Fruit fly (Drosophila melanogaster) whole organism, embryonic: ENCODE measurements around the gene Prdm13.

Experiments
- Ada2b ChIP-seq: fragments of 200-800 bp; sonication (Bioruptor generic); IDR thresholded peaks from 2 replicates; pipeline ENCODE4 v1.3.6; 2022; ENCODE audit warnings: missing biosample characterization, missing genetic modification characterization
- C15 ChIP-seq: fragments of 200-800 bp; sonication (Bioruptor generic); IDR thresholded peaks from 3 replicates; pipeline ENCODE4 v1.3.6; 2022; ENCODE audit warnings: missing biosample characterization, missing genetic modification characterization
- CG10565 ChIP-seq: fragments of 200-800 bp; sonication (Bioruptor generic); optimal IDR thresholded peaks from 3 replicates; lab custom pipeline; 2016; ENCODE audit warnings: missing biosample characterization, mild to moderate bottlenecking, missing genetic modification characterization
- CG10979 ChIP-seq: fragments of 200-800 bp; sonication (Bioruptor generic); optimal IDR thresholded peaks from 2 replicates; lab custom pipeline; 2018; ENCODE audit warnings: missing biosample characterization, mild to moderate bottlenecking, missing genetic modification characterization, moderate library complexity
- CG11093 ChIP-seq: fragments of 200-800 bp; sonication (Bioruptor generic); IDR thresholded peaks from 3 replicates; pipeline ENCODE4 v1.3.6; 2022; ENCODE audit warnings: missing biosample characterization, missing genetic modification characterization
- CG11247 ChIP-seq: fragments of 200-800 bp; sonication (Bioruptor generic); IDR thresholded peaks from 2 replicates; pipeline ENCODE4 v1.3.6; 2022; ENCODE audit warnings: missing biosample characterization, missing genetic modification characterization
- CG11504 ChIP-seq: fragments of 200-800 bp; sonication (Bioruptor generic); optimal IDR thresholded peaks from 3 replicates; lab custom pipeline; 2019; ENCODE audit warnings: missing biosample characterization, mild to moderate bottlenecking, missing genetic modification characterization, moderate library complexity
- CG11696 ChIP-seq: fragments of 200-800 bp; sonication (Bioruptor generic); IDR thresholded peaks from 2 replicates; pipeline ENCODE4 v1.3.6; 2022; ENCODE audit warnings: missing biosample characterization, missing genetic modification characterization
- CG1602 ChIP-seq: fragments of 200-800 bp; sonication (Bioruptor generic); optimal IDR thresholded peaks from 3 replicates; lab custom pipeline; 2016; ENCODE audit warnings: missing biosample characterization, missing genetic modification characterization
- CG16813 ChIP-seq: fragments of 200-800 bp; sonication (Bioruptor generic); IDR thresholded peaks from 3 replicates; pipeline ENCODE4 v1.3.6; 2022; ENCODE audit warnings: missing biosample characterization, missing genetic modification characterization; ENCODE audit not compliant: partially characterized antibody
- CG2678 ChIP-seq: fragments of 200-800 bp; sonication (Bioruptor generic); optimal IDR thresholded peaks from 3 replicates; lab custom pipeline; 2019; ENCODE audit warnings: missing biosample characterization, mild to moderate bottlenecking, missing genetic modification characterization, moderate library complexity
- CG30020 ChIP-seq: fragments of 200-800 bp; optimal IDR thresholded peaks from 2 replicates; lab custom pipeline; 2019; ENCODE audit warnings: missing biosample characterization, mild to moderate bottlenecking, missing genetic modification characterization, moderate library complexity
- CG34422 ChIP-seq: fragments of 200-800 bp; sonication (Bioruptor generic); IDR thresholded peaks from 3 replicates; pipeline ENCODE4 v1.3.6; 2022; ENCODE audit warnings: missing biosample characterization, missing genetic modification characterization
- CG7839 ChIP-seq: fragments of 200-800 bp; sonication (Bioruptor generic); optimal IDR thresholded peaks from 3 replicates; lab custom pipeline; 2018; ENCODE audit warnings: missing biosample characterization, mild to moderate bottlenecking, missing genetic modification characterization, moderate library complexity
- CG7928 ChIP-seq: fragments of 200-800 bp; sonication (Bioruptor generic); optimal IDR thresholded peaks from 2 replicates; lab custom pipeline; 2017; ENCODE audit warnings: missing biosample characterization, mild to moderate bottlenecking, missing genetic modification characterization
- CG8478 ChIP-seq: fragments of >200 bp; optimal IDR thresholded peaks from 2 replicates; lab custom pipeline; 2018
- CG9215 ChIP-seq: fragments of 200-800 bp; sonication (Bioruptor generic); IDR thresholded peaks from 2 replicates; pipeline ENCODE4 v1.3.6; 2022; ENCODE audit warnings: missing biosample characterization, missing genetic modification characterization
- D19B ChIP-seq: fragments of 200-800 bp; sonication (Bioruptor generic); optimal IDR thresholded peaks from 2 replicates; lab custom pipeline; 2017; ENCODE audit warnings: missing biosample characterization, mild to moderate bottlenecking, missing genetic modification characterization
- Dfd ChIP-seq, 2 experiments: fragments of >200 bp; optimal IDR thresholded peaks; 2 replicates each; lab custom pipeline; 2017; ENCODE audit warnings: missing biosample characterization in 2 of 2, missing genetic modification characterization in 2 of 2
- Drgx ChIP-seq: fragments of 200-800 bp; sonication (Bioruptor generic); IDR thresholded peaks from 2 replicates; pipeline ENCODE4 v1.3.6; 2022; ENCODE audit warnings: missing biosample characterization, missing genetic modification characterization
- Fer2 ChIP-seq: fragments of 200-800 bp; sonication (Bioruptor generic); optimal IDR thresholded peaks from 2 replicates; lab custom pipeline; 2018; ENCODE audit warnings: missing biosample characterization, mild to moderate bottlenecking, missing genetic modification characterization, moderate library complexity
- HLH3B ChIP-seq: fragments of 200-800 bp; sonication (Bioruptor generic); IDR thresholded peaks from 2 replicates; pipeline ENCODE4 v1.3.6; 2022; ENCODE audit warnings: missing biosample characterization, missing genetic modification characterization
- HLH4C ChIP-seq: fragments of 200-800 bp; sonication (Bioruptor generic); IDR thresholded peaks from 3 replicates; pipeline ENCODE4 v1.3.6; 2022; ENCODE audit warnings: missing biosample characterization, missing genetic modification characterization; ENCODE audit not compliant: partially characterized antibody
- Hmx ChIP-seq: fragments of 200-800 bp; sonication (Bioruptor generic); optimal IDR thresholded peaks from 2 replicates; lab custom pipeline; 2016; ENCODE audit warnings: missing biosample characterization, missing genetic modification characterization
- Jarid2 ChIP-seq: fragments of 200-800 bp; sonication (Bioruptor generic); optimal IDR thresholded peaks from 3 replicates; lab custom pipeline; 2017; ENCODE audit warnings: mild to moderate bottlenecking, missing biosample characterization, missing genetic modification reagents, missing genetic modification characterization
- NC2β ChIP-seq: fragments of 200-800 bp; sonication (Bioruptor generic); optimal IDR thresholded peaks from 2 replicates; lab custom pipeline; 2016; ENCODE audit warnings: missing biosample characterization, missing genetic modification characterization
- NFAT ChIP-seq: fragments of 200-800 bp; sonication (Bioruptor generic); IDR thresholded peaks from 2 replicates; pipeline ENCODE4 v1.3.6; 2022; ENCODE audit warnings: missing biosample characterization, missing genetic modification characterization
- Side ChIP-seq: fragments of 200-800 bp; sonication (Bioruptor generic); optimal IDR thresholded peaks from 2 replicates; lab custom pipeline; 2016; ENCODE audit warnings: missing biosample characterization, missing genetic modification characterization
- Sry-δ ChIP-seq: fragments of 200-800 bp; sonication (Bioruptor generic); optimal IDR thresholded peaks from 2 replicates; lab custom pipeline; 2016; ENCODE audit warnings: missing biosample characterization, missing genetic modification characterization
- ab ChIP-seq: fragments of 200-800 bp; sonication (Bioruptor generic); optimal IDR thresholded peaks from 2 replicates; lab custom pipeline; 2016; ENCODE audit warnings: missing biosample characterization, missing genetic modification characterization
- abd-A ChIP-seq: fragments of 200-800 bp; sonication (Bioruptor generic); optimal IDR thresholded peaks from 3 replicates; lab custom pipeline; 2019; ENCODE audit warnings: missing biosample characterization, mild to moderate bottlenecking, missing genetic modification characterization, moderate library complexity
- al ChIP-seq: fragments of 200-800 bp; sonication (Bioruptor generic); IDR thresholded peaks from 2 replicates; pipeline ENCODE4 v1.3.6; 2022; ENCODE audit warnings: missing biosample characterization, missing genetic modification characterization
- aop ChIP-seq: fragments of 200-800 bp; sonication (Bioruptor generic); IDR thresholded peaks from 2 replicates; pipeline ENCODE4 v1.3.6; 2022; ENCODE audit warnings: missing biosample characterization, missing genetic modification characterization
- bigmax ChIP-seq: fragments of 200-800 bp; sonication (Bioruptor generic); optimal IDR thresholded peaks from 2 replicates; lab custom pipeline; 2018; ENCODE audit warnings: missing biosample characterization, mild to moderate bottlenecking, missing genetic modification characterization
- btn ChIP-seq: fragments of 200-800 bp; sonication (Bioruptor generic); optimal IDR thresholded peaks from 2 replicates; lab custom pipeline; 2016; ENCODE audit warnings: missing biosample characterization, missing genetic modification characterization
- danr ChIP-seq: fragments of 200-800 bp; sonication (Bioruptor generic); IDR thresholded peaks from 2 replicates; pipeline ENCODE4 v1.3.6; 2022; ENCODE audit warnings: missing biosample characterization, missing genetic modification characterization
- gem ChIP-seq: fragments of 200-800 bp; sonication (Bioruptor generic); optimal IDR thresholded peaks from 2 replicates; lab custom pipeline; 2019; ENCODE audit warnings: missing biosample characterization, mild to moderate bottlenecking, missing genetic modification characterization, moderate library complexity
- kay ChIP-seq: fragments of 200-800 bp; sonication (Bioruptor generic); optimal IDR thresholded peaks from 2 replicates; lab custom pipeline; 2016; ENCODE audit warnings: missing biosample characterization, missing genetic modification characterization
- pb ChIP-seq: fragments of 200-800 bp; sonication (Bioruptor generic); optimal IDR thresholded peaks from 3 replicates; lab custom pipeline; 2016; ENCODE audit warnings: missing biosample characterization, missing genetic modification characterization
- pita ChIP-seq: fragments of 200-800 bp; sonication (Bioruptor generic); optimal IDR thresholded peaks from 2 replicates; lab custom pipeline; 2017; ENCODE audit warnings: missing biosample characterization, mild to moderate bottlenecking, missing genetic modification characterization
- pnt ChIP-seq: fragments of 200-800 bp; sonication (Bioruptor generic); optimal IDR thresholded peaks from 3 replicates; lab custom pipeline; 2016; ENCODE audit warnings: missing biosample characterization, missing genetic modification characterization
- pros ChIP-seq: fragments of 200-800 bp; sonication (Bioruptor generic); optimal IDR thresholded peaks from 3 replicates; lab custom pipeline; 2019; ENCODE audit warnings: missing biosample characterization, mild to moderate bottlenecking, missing genetic modification characterization, moderate library complexity
- rib ChIP-seq: fragments of 200-800 bp; sonication (Bioruptor generic); IDR thresholded peaks from 2 replicates; pipeline ENCODE4 v1.3.6; 2022; ENCODE audit warnings: missing biosample characterization, missing genetic modification characterization
- tin ChIP-seq: fragments of 200-800 bp; sonication (Bioruptor generic); optimal IDR thresholded peaks from 3 replicates; lab custom pipeline; 2016; ENCODE audit warnings: missing biosample characterization, missing genetic modification characterization
- toy ChIP-seq: fragments of 200-800 bp; sonication (Bioruptor generic); IDR thresholded peaks from 2 replicates; pipeline ENCODE4 v1.3.6; 2022; ENCODE audit warnings: missing biosample characterization, missing genetic modification characterization
- vnd ChIP-seq: fragments of 200-800 bp; sonication (Bioruptor generic); IDR thresholded peaks from 3 replicates; pipeline ENCODE4 v1.3.6; 2022; ENCODE audit warnings: missing biosample characterization, missing genetic modification characterization; ENCODE audit not compliant: partially characterized antibody
- zen ChIP-seq: fragments of 200-800 bp; sonication (Bioruptor generic); optimal IDR thresholded peaks from 3 replicates; lab custom pipeline; 2018; ENCODE audit warnings: missing biosample characterization, mild to moderate bottlenecking, missing genetic modification characterization, moderate library complexity

Gene Prdm13

dm6 chr3L:6184884-6185438 lies 22.0 kb downstream of the Prdm13 start, which contains the start of the genes D19B and CG43293 (continued):
- TF ChIP-seq pnt (GFP tag; lab: Kevin White, UChicago) (peak; percentile 83), CG16813 (GFP tag; lab: Robert Waterston, UW) (peak; percentile 50; the same call in 2 of the 3 replicates), Ada2b (GFP tag; lab: Robert Waterston, UW) (peak; percentile 90), C15 (GFP tag; lab: Robert Waterston, UW) (peak; percentile 89), CG10979 (tag; lab: Kevin White, UChicago) (peak; percentile 86), vnd (GFP tag; lab: Robert Waterston, UW) (0 out of 3 replicates have a peak, but pooled peaks have one; percentile 34), toy (GFP tag; lab: Robert Waterston, UW) (0 out of 2 replicates have a peak, but pooled peaks have one; percentile 54), HLH4C (GFP tag; lab: Robert Waterston, UW) (peak; percentile 43; the same call in 1 of the 3 replicates), CG10565 (no peak), pros (GFP tag; lab: Kevin White, UChicago) (no peak), CG30020 (tag; lab: Kevin White, UChicago) (peak; percentile 53), Sry-δ (GFP tag; lab: Kevin White, UChicago) (peak; percentile 90), Hmx (GFP tag; lab: Kevin White, UChicago) (peak; percentile 48), Dfd (GFP tag; optimal IDR thresholded peaks at IDR 0.05; lab: Kevin White, UChicago) (no peak), NC2β (GFP tag; lab: Kevin White, UChicago) (peak; percentile 78), Fer2 (tag; lab: Kevin White, UChicago) (peak; percentile 71), btn (GFP tag; lab: Kevin White, UChicago) (peak; percentile 67), CG11247 (GFP tag; lab: Robert Waterston, UW) (peak; percentile 95)

DNA sequence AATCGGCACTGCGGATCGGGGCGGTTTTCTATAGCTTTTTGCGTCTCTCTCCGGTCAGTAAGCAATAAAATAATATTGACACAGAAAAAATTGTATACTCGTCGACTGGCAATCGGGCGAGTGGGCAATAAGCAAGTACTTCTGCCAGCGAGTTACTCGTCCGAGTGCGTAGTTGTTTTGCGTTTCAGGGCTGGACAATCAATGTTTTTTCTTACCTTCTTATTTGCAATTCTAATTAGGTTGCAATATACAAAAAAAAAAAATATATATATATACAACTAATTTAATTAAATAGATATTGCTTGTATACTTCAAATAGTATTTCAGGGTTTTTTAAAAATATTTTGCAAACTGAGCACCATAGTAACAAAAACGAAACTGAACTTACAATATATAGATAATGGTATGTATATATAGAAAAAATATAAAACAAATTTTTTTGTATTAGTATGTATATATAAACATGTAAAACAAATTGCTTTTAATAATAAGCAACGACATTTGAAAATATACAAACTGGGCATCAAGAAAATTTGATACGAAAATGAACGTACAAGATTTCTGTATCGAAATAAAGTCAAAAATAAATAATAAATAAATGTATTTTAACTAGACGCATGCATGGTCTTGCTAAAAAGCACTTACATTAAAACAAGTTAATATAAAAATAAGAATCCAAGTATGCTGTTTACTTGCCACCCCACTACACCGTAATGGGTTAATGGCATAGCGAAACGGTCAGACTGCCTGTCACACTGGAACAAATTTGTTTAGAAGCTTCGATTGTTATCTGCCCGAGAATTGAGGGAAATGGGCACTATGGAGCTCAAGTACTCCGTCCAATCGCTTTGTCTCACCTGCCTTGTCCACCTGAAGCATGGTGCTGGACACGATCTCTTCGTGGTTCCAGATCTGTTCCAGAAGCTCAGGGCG lies 26.3 kb downstream of the Prdm13 start, which contains the start of the genes D19A and CG7386:
Gene D19A (minus strand): TSS at position 129 of the 933 bp plus-strand sequence.
Gene CG7386 (plus strand): TSS at position 751 of the 933 bp plus-strand sequence.
- TF ChIP-seq CG9215 (GFP tag; lab: Robert Waterston, UW): peak; percentile 22; the same call in 1 of the 2 replicates
- no peak for TF ChIP-seq pita (GFP tag; lab: Kevin White, UChicago)
- peak; percentile 55 for TF ChIP-seq Drgx
- peak; percentile 43 for TF ChIP-seq tin
- peak; percentile 53; the same call in 2 of the 3 replicates for TF ChIP-seq CG11093 (GFP tag; lab: Robert Waterston, UW)
- peak; percentile 89 for TF ChIP-seq CG7928 (GFP tag; lab: Kevin White, UChicago)
- peak; percentile 49 for TF ChIP-seq al (GFP tag; lab: Robert Waterston, UW)
- TF ChIP-seq abd-A (tag; lab: Kevin White, UChicago): no peak
- peak; percentile 71 for TF ChIP-seq CG2678 (tag; lab: Kevin White, UChicago)
- TF ChIP-seq NFAT: peak; percentile 75
- peak; percentile 48 for TF ChIP-seq Side (GFP tag; lab: Kevin White, UChicago)
- peak; percentile 74 for TF ChIP-seq gem (tag; lab: Kevin White, UChicago)
- TF ChIP-seq CG34422 (GFP tag; lab: Robert Waterston, UW): peak; percentile 52
- no peak for TF ChIP-seq aop (GFP tag; lab: Robert Waterston, UW)
- TF ChIP-seq CG11504: peak; percentile 61
- no peak for TF ChIP-seq rib
- TF ChIP-seq CG11696: peak; percentile 38
- peak; percentile 3 for TF ChIP-seq zen (tag; lab: Kevin White, UChicago)
- peak; percentile 5 for TF ChIP-seq kay (GFP tag; lab: Kevin White, UChicago)
- peak; percentile 46 for TF ChIP-seq pb (GFP tag; lab: Kevin White, UChicago)
- TF ChIP-seq danr (GFP tag; lab: Robert Waterston, UW): no peak
- no peak for TF ChIP-seq CG8478
- peak; percentile 60 for TF ChIP-seq HLH3B (GFP tag; lab: Robert Waterston, UW)
- TF ChIP-seq Jarid2 (GFP tag; lab: Kevin White, UChicago): no peak
- peak; percentile 63 for TF ChIP-seq D19B (GFP tag; lab: Kevin White, UChicago)
- TF ChIP-seq CG1602 (GFP tag; lab: Kevin White, UChicago): no peak
- no peak for TF ChIP-seq bigmax (GFP tag; lab: Kevin White, UChicago)
- TF ChIP-seq ab (GFP tag; lab: Kevin White, UChicago): peak; percentile 52
- peak; percentile 61 for TF ChIP-seq CG7839 (tag; lab: Kevin White, UChicago)
